Worm (Caenorhabditis elegans): ENCODE measurements around the gene C54H2.4.

The C54H2.4 gene

ce11 chrX:5799229-5799628 is 28.7 kb upstream of the C54H2.4 start:
- TF ChIP-seq ces-1 (GFP tag; optimal IDR thresholded peaks at IDR 0.05), result peak; percentile 96
- TF ChIP-seq unc-62 (GFP tag; optimal IDR thresholded peaks at IDR 0.05), result peak; percentile 71
- TF ChIP-seq nhr-237 (tag; optimal IDR thresholded peaks at IDR 0.05), result no peak

ce11 chrX:5798690-5799089 is 28.1 kb upstream of the C54H2.4 start, which contains the start of gene F46G11.4:
TSS of gene F46G11.4 (minus strand) at chrX:5798790.
- TF ChIP-seq elt-3 (tag; optimal IDR thresholded peaks at IDR 0.05) (no peak), unc-120 (tag; optimal IDR thresholded peaks at IDR 0.05; ENCODE audit: poor library complexity, severe bottlenecking) (no peak), unc-39 (tag; optimal IDR thresholded peaks at IDR 0.05) (no peak), flh-1 (GFP tag; optimal IDR thresholded peaks at IDR 0.05) (no peak), tbx-8 (GFP tag; optimal IDR thresholded peaks at IDR 0.05) (no peak), lin-13 (tag; optimal IDR thresholded peaks at IDR 0.05) (no peak), ces-1 (GFP tag; optimal IDR thresholded peaks at IDR 0.05) (no peak), ceh-83 (GFP tag; optimal IDR thresholded peaks at IDR 0.05) (no peak), ztf-11 (tag; optimal IDR thresholded peaks at IDR 0.05) (no peak), bed-3 (GFP tag; optimal IDR thresholded peaks at IDR 0.05) (no peak), M03D4.4 (tag; optimal IDR thresholded peaks at IDR 0.05) (no peak), mls-2 (tag; optimal IDR thresholded peaks at IDR 0.05) (no peak), nhr-76 (tag; optimal IDR thresholded peaks at IDR 0.05) (no peak), ceh-39 (tag; optimal IDR thresholded peaks at IDR 0.05) (no peak), lsy-2 (tag; optimal IDR thresholded peaks at IDR 0.05) (no peak), nhr-237 (tag; optimal IDR thresholded peaks at IDR 0.05) (no peak), pha-4 (tag; optimal IDR thresholded peaks at IDR 0.05) (no peak), mab-5 (tag; optimal IDR thresholded peaks at IDR 0.05) (no peak)

ce11 chrX:5794432-5794831 is 23.9 kb upstream of the C54H2.4 start:
- TF ChIP-seq drap-1 (GFP tag; optimal IDR thresholded peaks at IDR 0.05) (no peak), bed-3 (GFP tag; optimal IDR thresholded peaks at IDR 0.05) (no peak), nhr-12 (tag; optimal IDR thresholded peaks at IDR 0.05) (no peak), nhr-28 (tag; optimal IDR thresholded peaks at IDR 0.05) (no peak), ces-1 (GFP tag; optimal IDR thresholded peaks at IDR 0.05) (no peak), mep-1 (tag; optimal IDR thresholded peaks at IDR 0.05) (no peak), ztf-11 (tag; optimal IDR thresholded peaks at IDR 0.05) (no peak), tbx-8 (GFP tag; optimal IDR thresholded peaks at IDR 0.05) (no peak), elt-3 (tag; optimal IDR thresholded peaks at IDR 0.05) (no peak), cnd-1 (tag; optimal IDR thresholded peaks at IDR 0.05) (no peak)

- no peak for TF ChIP-seq ceh-83 (GFP tag; optimal IDR thresholded peaks at IDR 0.05)
- TF ChIP-seq sptf-1 (tag; optimal IDR thresholded peaks at IDR 0.05), result no peak
Observed at ce11 chrX:5790915-5791314, 20.4 kb upstream of the C54H2.4 start, which contains the start of gene twnk-1. TSS of gene twnk-1 (plus strand) at chrX:5791215.

- TF ChIP-seq bed-3 (GFP tag; optimal IDR thresholded peaks at IDR 0.05), result no peak
Observed at ce11 chrX:5787861-5788260, 17.3 kb upstream of the C54H2.4 start, which contains the start of gene F46G11.2. TSS of gene F46G11.2 (plus strand) at chrX:5788161.

ce11 chrX:5786193-5786592 is 15.6 kb upstream of the C54H2.4 start, which contains the start of gene F46G11.6:
TSS of gene F46G11.6 (plus strand) at chrX:5786493.
- TF ChIP-seq zip-8 (tag; optimal IDR thresholded peaks at IDR 0.05), result no peak
- TF ChIP-seq ceh-83 (GFP tag; optimal IDR thresholded peaks at IDR 0.05), result no peak
- TF ChIP-seq nhr-12 (tag; optimal IDR thresholded peaks at IDR 0.05), result no peak
- no peak for TF ChIP-seq ceh-43 (GFP tag; optimal IDR thresholded peaks at IDR 0.05)
- no peak for TF ChIP-seq snpc-4 (tag; optimal IDR thresholded peaks at IDR 0.05)
- TF ChIP-seq nhr-237 (tag; optimal IDR thresholded peaks at IDR 0.05), result no peak
- no peak for TF ChIP-seq ceh-39 (tag; optimal IDR thresholded peaks at IDR 0.05)
- no peak for TF ChIP-seq hlh-1 (tag; optimal IDR thresholded peaks at IDR 0.05)
- TF ChIP-seq mep-1 (tag; optimal IDR thresholded peaks at IDR 0.05), result no peak
- TF ChIP-seq bed-3 (GFP tag; optimal IDR thresholded peaks at IDR 0.05), result no peak
- TF ChIP-seq drap-1 (GFP tag; optimal IDR thresholded peaks at IDR 0.05), result no peak
- no peak for TF ChIP-seq sptf-1 (tag; optimal IDR thresholded peaks at IDR 0.05)
- no peak for TF ChIP-seq blmp-1 (tag; optimal IDR thresholded peaks at IDR 0.05)
- TF ChIP-seq ztf-11 (tag; optimal IDR thresholded peaks at IDR 0.05), result no peak

All from whole organism, mixed stage, embryonic.